Worm (Caenorhabditis elegans) whole organism, L1 larva: ENCODE data around the gene fipr-13.

Source experiments
- aly-2 ChIP-seq: fragments of 150-350 bp; optimal IDR thresholded peaks from 2 replicates; lab custom pipeline; 2014; ENCODE audit warnings: missing biosample characterization, missing genetic modification characterization
- lir-3 ChIP-seq: sonication (generic microtip); optimal IDR thresholded peaks from 2 replicates; lab custom pipeline; 2016; ENCODE audit warnings: mild to moderate bottlenecking, missing genetic modification characterization, moderate library complexity, missing compliant biosample characterization; ENCODE audit not compliant: poor library complexity
- mdl-1 ChIP-seq, 2 experiments: fragments of 150-350 bp; optimal IDR thresholded peaks; 2 replicates each; lab custom pipeline; 2014 to 2017; ENCODE audit warnings: missing biosample characterization in 2 of 2, missing genetic modification characterization in 2 of 2, inconsistent platforms in 1 of 2
- nhr-76 ChIP-seq: sonication (generic microtip); optimal IDR thresholded peaks from 2 replicates; lab custom pipeline; 2017; ENCODE audit warnings: missing biosample characterization, missing genetic modification characterization

ce11 chrV:10058748-10059147, 5.6 kb upstream of the fipr-13 start:
- TF ChIP-seq aly-2 (tag; lab: Kevin White, UChicago) (no peak), lir-3 (tag; lab: Kevin White, UChicago) (no peak), nhr-76 (no peak), mdl-1 (tag; optimal IDR thresholded peaks at IDR 0.05; lab: Kevin White, UChicago) (no peak)
